Fruit fly (Drosophila melanogaster): ENCODE results near the gene CG34015.

The CG34015 gene

dm6 chrX:16403811-16404420 is 44.2 kb downstream of the CG34015 start (continued):
- TF ChIP-seq Awh (GFP tag; IDR thresholded peaks at IDR 0.05) (peak; percentile 52), klu (GFP tag; IDR thresholded peaks at IDR 0.05) (peak; percentile 29; the same call in 1 of the 2 replicates), CG42726 (GFP tag; IDR thresholded peaks at IDR 0.05; ENCODE audit: partially characterized antibody) (no peak), CG12744 (GFP tag; optimal IDR thresholded peaks at IDR 0.05) (peak; percentile 43), HLH3B (GFP tag; IDR thresholded peaks at IDR 0.05) (peak; percentile 83), CG31388 (GFP tag; optimal IDR thresholded peaks at IDR 0.05) (no peak), ac (GFP tag; optimal IDR thresholded peaks at IDR 0.05) (no peak), CG10959 (GFP tag; IDR thresholded peaks at IDR 0.05) (no peak), crc (GFP tag; optimal IDR thresholded peaks at IDR 0.05) (no peak), vfl (GFP tag; optimal IDR thresholded peaks at IDR 0.05) (peak; percentile 65), Vsx1 (GFP tag; optimal IDR thresholded peaks at IDR 0.05) (no peak), CG4820 (GFP tag; optimal IDR thresholded peaks at IDR 0.05) (peak; percentile 52), nau (GFP tag; optimal IDR thresholded peaks at IDR 0.05) (no peak), Oaz (GFP tag; IDR thresholded peaks at IDR 0.05) (peak; percentile 52), hb (GFP tag; IDR thresholded peaks at IDR 0.05; ENCODE audit: partially characterized antibody) (no peak), Atf-2 (GFP tag; optimal IDR thresholded peaks at IDR 0.05) (peak; percentile 16), org-1 (GFP tag; optimal IDR thresholded peaks at IDR 0.05) (peak; percentile 67), wor (GFP tag; IDR thresholded peaks at IDR 0.05) (peak; percentile 27; the same call in 1 of the 2 replicates), B-H1 (GFP tag; IDR thresholded peaks at IDR 0.05) (peak; percentile 64; the same call in 2 of the 3 replicates), CG15073 (GFP tag; optimal IDR thresholded peaks at IDR 0.05) (no peak), CG9727 (GFP tag; optimal IDR thresholded peaks at IDR 0.05) (peak; percentile 75), ash1 (GFP tag; optimal IDR thresholded peaks at IDR 0.05) (no peak), Hmx (GFP tag; optimal IDR thresholded peaks at IDR 0.05) (no peak), CG13894 (tag; optimal IDR thresholded peaks at IDR 0.05) (no peak), vnd (GFP tag; IDR thresholded peaks at IDR 0.05; ENCODE audit: partially characterized antibody) (no peak), CG2889 (GFP tag; IDR thresholded peaks at IDR 0.05) (peak; percentile 59; the same call in 1 of the 3 replicates), rib (GFP tag; IDR thresholded peaks at IDR 0.05) (peak; percentile 71; the same call in 1 of the 2 replicates), Rx (GFP tag; IDR thresholded peaks at IDR 0.05) (peak; percentile 63), CG13424 (tag; optimal IDR thresholded peaks at IDR 0.05) (peak; percentile 73), abd-A (tag; optimal IDR thresholded peaks at IDR 0.05) (no peak), trh (GFP tag; optimal IDR thresholded peaks at IDR 0.05) (peak; percentile 45), BEAF-32 (GFP tag; optimal IDR thresholded peaks at IDR 0.05) (no peak), bbx (GFP tag; IDR thresholded peaks at IDR 0.05; ENCODE audit: partially characterized antibody) (no peak), toy (GFP tag; IDR thresholded peaks at IDR 0.05) (0 out of 2 replicates have a peak, but pooled peaks have one; percentile 36), Myb (GFP tag; optimal IDR thresholded peaks at IDR 0.05) (peak; percentile 24), unc-4 (GFP tag; IDR thresholded peaks at IDR 0.05; ENCODE audit: partially characterized antibody) (no peak), CG10147 (GFP tag; optimal IDR thresholded peaks at IDR 0.05) (no peak), CG11723 (GFP tag; optimal IDR thresholded peaks at IDR 0.05) (peak; percentile 6), cwo (GFP tag; optimal IDR thresholded peaks at IDR 0.05) (peak; percentile 79), Hmr (GFP tag; optimal IDR thresholded peaks at IDR 0.05) (peak; percentile 87), Meics (GFP tag; optimal IDR thresholded peaks at IDR 0.05) (peak; percentile 86), mam (GFP tag; optimal IDR thresholded peaks at IDR 0.05) (peak; percentile 75), CG13296 (GFP tag; optimal IDR thresholded peaks at IDR 0.05) (peak; percentile 71), NfI (GFP tag; optimal IDR thresholded peaks at IDR 0.05) (peak; percentile 71), Rfx (GFP tag; IDR thresholded peaks at IDR 0.05) (peak; percentile 85), CG7987 (GFP tag; optimal IDR thresholded peaks at IDR 0.05) (peak; percentile 43), CG32772 (GFP tag; IDR thresholded peaks at IDR 0.05) (peak; percentile 63), ato (GFP tag; IDR thresholded peaks at IDR 0.05; ENCODE audit: partially characterized antibody) (no peak), twi (tag; optimal IDR thresholded peaks at IDR 0.05) (no peak)
